Fruit fly (Drosophila melanogaster) whole organism, adult: ENCODE results near the gene CG42526.
A peak's percentile ranks its signal among the peaks of the same experiment; 100 is the strongest.

Source experiments
- CG11617 ChIP-seq: fragments of 200-800 bp; sonication (Bioruptor generic); optimal IDR thresholded peaks from 2 replicates; lab custom pipeline; 2017; ENCODE audit warnings: mild to moderate bottlenecking, missing biosample characterization, missing genetic modification reagents, missing genetic modification characterization
- CG12768 ChIP-seq: fragments of 200-800 bp; sonication (Bioruptor generic); optimal IDR thresholded peaks from 2 replicates; lab custom pipeline; 2017; ENCODE audit warnings: missing biosample characterization, missing genetic modification characterization, mild to moderate bottlenecking, moderate library complexity, missing genetic modification reagents
- CG14711 ChIP-seq: fragments of 200-800 bp; sonication (Bioruptor generic); optimal IDR thresholded peaks from 2 replicates; lab custom pipeline; 2018; ENCODE audit warnings: missing biosample characterization, mild to moderate bottlenecking, missing genetic modification characterization, moderate library complexity
- CG1620 ChIP-seq: fragments of 200-800 bp; sonication (Bioruptor generic); optimal IDR thresholded peaks from 2 replicates; lab custom pipeline; 2016; ENCODE audit warnings: missing biosample characterization, missing genetic modification characterization
- CG33017 ChIP-seq: fragments of 200-800 bp; sonication (Bioruptor generic); optimal IDR thresholded peaks from 2 replicates; lab custom pipeline; 2018; ENCODE audit warnings: missing biosample characterization, mild to moderate bottlenecking, missing genetic modification characterization, moderate library complexity
- CG5204 ChIP-seq: fragments of 200-800 bp; sonication (Bioruptor generic); optimal IDR thresholded peaks from 2 replicates; lab custom pipeline; 2016; ENCODE audit warnings: missing biosample characterization, missing genetic modification characterization
- CG7045 ChIP-seq: fragments of 200-800 bp; sonication (Bioruptor generic); optimal IDR thresholded peaks from 2 replicates; lab custom pipeline; 2017; ENCODE audit warnings: missing biosample characterization, mild to moderate bottlenecking, missing genetic modification characterization
- CG7101 ChIP-seq: fragments of 200-800 bp; sonication (Bioruptor generic); optimal IDR thresholded peaks from 2 replicates; lab custom pipeline; 2018; ENCODE audit warnings: missing biosample characterization, mild to moderate bottlenecking, missing genetic modification characterization, moderate library complexity
- Clk ChIP-seq: fragments of 200-800 bp; sonication (Bioruptor generic); optimal IDR thresholded peaks from 2 replicates; lab custom pipeline; 2017; ENCODE audit warnings: missing biosample characterization, missing genetic modification characterization
- Crg-1 ChIP-seq: fragments of 200-800 bp; sonication (Bioruptor generic); optimal IDR thresholded peaks from 2 replicates; lab custom pipeline; 2016; ENCODE audit warnings: missing biosample characterization, missing genetic modification characterization
- Hr96 ChIP-seq: fragments of 200-800 bp; sonication (Bioruptor generic); optimal IDR thresholded peaks from 2 replicates; lab custom pipeline; 2016; ENCODE audit warnings: missing biosample characterization, missing genetic modification characterization
- Mnt ChIP-seq: fragments of 200-800 bp; sonication (Bioruptor generic); optimal IDR thresholded peaks from 2 replicates; lab custom pipeline; 2016; ENCODE audit warnings: missing biosample characterization, mild to moderate bottlenecking, missing genetic modification characterization
- bab1 ChIP-seq: fragments of 200-800 bp; sonication (Bioruptor generic); optimal IDR thresholded peaks from 3 replicates; lab custom pipeline; 2019; ENCODE audit warnings: missing biosample characterization, mild to moderate bottlenecking, missing genetic modification characterization, moderate library complexity
- cic ChIP-seq: fragments of 200-800 bp; sonication (Bioruptor generic); optimal IDR thresholded peaks from 2 replicates; lab custom pipeline; 2017; ENCODE audit warnings: missing biosample characterization, mild to moderate bottlenecking, missing genetic modification characterization, moderate library complexity
- cnc ChIP-seq, 2 experiments: fragments of >200 bp; optimal IDR thresholded peaks; 2 replicates each; lab custom pipeline; 2017
- kay ChIP-seq: fragments of 200-800 bp; sonication (Bioruptor generic); peaks from one replicate; lab custom pipeline; 2016; ENCODE audit warnings: missing biosample characterization, missing genetic modification characterization, borderline replicate concordance
- ovo ChIP-seq: fragments of 200-800 bp; sonication (Bioruptor generic); optimal IDR thresholded peaks from 2 replicates; lab custom pipeline; 2016; ENCODE audit warnings: missing biosample characterization, missing genetic modification characterization
- pad ChIP-seq: fragments of 200-800 bp; sonication (Bioruptor generic); optimal IDR thresholded peaks from 3 replicates; lab custom pipeline; 2017; ENCODE audit warnings: missing biosample characterization, missing genetic modification characterization, mild to moderate bottlenecking, moderate library complexity, missing genetic modification reagents
- tj ChIP-seq: fragments of 200-800 bp; sonication (Bioruptor generic); optimal IDR thresholded peaks from 3 replicates; lab custom pipeline; 2017; ENCODE audit warnings: missing biosample characterization, mild to moderate bottlenecking, missing genetic modification characterization, moderate library complexity
- toe ChIP-seq: fragments of 200-800 bp; sonication (Bioruptor generic); optimal IDR thresholded peaks from 2 replicates; lab custom pipeline; 2016; ENCODE audit warnings: missing biosample characterization, missing genetic modification characterization

The CG42526 gene

dm6 chr3L:9396038-9396437 is 39.2 kb downstream of the CG42526 start:
- no peak for TF ChIP-seq CG14711 (tag; lab: Kevin White, UChicago)
- peak; percentile 9 for TF ChIP-seq CG7045 (GFP tag; lab: Kevin White, UChicago)
- TF ChIP-seq cic (GFP tag; lab: Kevin White, UChicago) = peak; percentile 76
- TF ChIP-seq ovo (GFP tag; lab: Kevin White, UChicago) = peak; percentile 94
- TF ChIP-seq CG11617 (GFP tag; lab: Kevin White, UChicago) = no peak
- no peak for TF ChIP-seq CG5204 (GFP tag; lab: Kevin White, UChicago)
- TF ChIP-seq Clk = no peak
- TF ChIP-seq CG7101 = no peak
- no peak for TF ChIP-seq Crg-1 (GFP tag; lab: Kevin White, UChicago)
- peak; percentile 95 for TF ChIP-seq kay (GFP tag; lab: Kevin White, UChicago)
- TF ChIP-seq bab1 (GFP tag; lab: Kevin White, UChicago) = no peak
- TF ChIP-seq tj (GFP tag; lab: Kevin White, UChicago) = peak; percentile 91
- TF ChIP-seq cnc (optimal IDR thresholded peaks at IDR 0.05; lab: Kevin White, UChicago) = no peak
- no peak for TF ChIP-seq Mnt (GFP tag; lab: Kevin White, UChicago)
- TF ChIP-seq CG12768 (GFP tag; lab: Kevin White, UChicago) = peak; percentile 49
- TF ChIP-seq Hr96 (GFP tag; lab: Kevin White, UChicago) = no peak
- TF ChIP-seq pad (GFP tag; lab: Kevin White, UChicago) = peak; percentile 36
- no peak for TF ChIP-seq CG33017
- TF ChIP-seq toe = no peak
- no peak for TF ChIP-seq CG1620 (GFP tag; lab: Kevin White, UChicago)

- TF ChIP-seq CG11617 (GFP tag; lab: Kevin White, UChicago) (no peak), CG12768 (GFP tag; lab: Kevin White, UChicago) (peak; percentile 20), CG7045 (GFP tag; lab: Kevin White, UChicago) (peak; percentile 33), tj (GFP tag; lab: Kevin White, UChicago) (peak; percentile 34), cic (GFP tag; lab: Kevin White, UChicago) (peak; percentile 70), kay (GFP tag; lab: Kevin White, UChicago) (peak; percentile 84), pad (GFP tag; lab: Kevin White, UChicago) (no peak)
These were observed 43.7 kb downstream of the CG42526 start for dm6 chr3L:9391340-9391980.

dm6 chr3L:9384445-9385079 is 50.6 kb downstream of the CG42526 start:
- TF ChIP-seq pad (GFP tag; lab: Kevin White, UChicago) (no peak), bab1 (GFP tag; lab: Kevin White, UChicago) (no peak), toe (no peak), CG5204 (GFP tag; lab: Kevin White, UChicago) (no peak), Hr96 (GFP tag; lab: Kevin White, UChicago) (no peak), CG11617 (GFP tag; lab: Kevin White, UChicago) (no peak), CG12768 (GFP tag; lab: Kevin White, UChicago) (no peak), ovo (GFP tag; lab: Kevin White, UChicago) (no peak), CG1620 (GFP tag; lab: Kevin White, UChicago) (no peak), cnc (optimal IDR thresholded peaks at IDR 0.05; lab: Kevin White, UChicago) (no peak), Mnt (GFP tag; lab: Kevin White, UChicago) (no peak), CG7045 (GFP tag; lab: Kevin White, UChicago) (no peak), kay (GFP tag; lab: Kevin White, UChicago) (no peak), Crg-1 (GFP tag; lab: Kevin White, UChicago) (no peak), Clk (no peak), cic (GFP tag; lab: Kevin White, UChicago) (no peak), CG7101 (no peak)
